Fruit fly (Drosophila melanogaster): ENCODE results near the gene CG34448.

CG34448 gene

DNA sequence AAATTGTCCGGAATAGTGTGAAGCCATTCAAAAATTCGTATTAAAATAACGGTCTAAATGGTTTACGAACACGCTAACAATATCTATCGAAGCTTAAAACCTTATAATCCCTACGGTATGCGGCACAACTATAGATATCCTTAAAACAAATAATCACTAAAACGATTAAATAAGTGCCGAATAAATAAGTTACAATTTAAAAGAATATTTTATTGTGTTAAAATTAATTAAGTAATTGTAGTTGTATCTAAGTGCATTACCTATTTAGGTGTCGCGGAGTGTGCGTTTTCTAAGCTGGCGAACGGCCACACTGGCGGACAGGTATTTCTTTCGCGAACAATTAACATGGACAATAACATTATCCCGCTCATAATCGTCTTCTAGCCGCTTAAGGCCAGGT is 37.0 kb downstream of the CG34448 start, which contains the start of gene Eogt (continued):
- TF ChIP-seq Bgb (GFP tag; IDR thresholded peaks at IDR 0.05; ENCODE audit: partially characterized antibody) (no peak), stc (GFP tag; IDR thresholded peaks at IDR 0.05) (peak; percentile 97), ase (GFP tag; IDR thresholded peaks at IDR 0.05) (peak; percentile 96), CG5245 (GFP tag; optimal IDR thresholded peaks at IDR 0.05) (peak; percentile 85), CG14441 (GFP tag; IDR thresholded peaks at IDR 0.05) (peak; percentile 96), nau (GFP tag; optimal IDR thresholded peaks at IDR 0.05) (no peak), sens (GFP tag) (peak; percentile 97), CG10565 (GFP tag; optimal IDR thresholded peaks at IDR 0.05) (peak; percentile 54), CG13287 (GFP tag; IDR thresholded peaks at IDR 0.05; ENCODE audit: partially characterized antibody) (peak; percentile 52; the same call in 1 of the 2 replicates), Sox102F (GFP tag; optimal IDR thresholded peaks at IDR 0.05) (peak; percentile 94), dm (GFP tag; optimal IDR thresholded peaks at IDR 0.05) (peak; percentile 30), ci (GFP tag; IDR thresholded peaks at IDR 0.05) (peak; percentile 98), run (tag; optimal IDR thresholded peaks at IDR 0.05) (peak; percentile 74), CG10274 (GFP tag; optimal IDR thresholded peaks at IDR 0.05) (peak; percentile 53), unc-4 (GFP tag; IDR thresholded peaks at IDR 0.05; ENCODE audit: partially characterized antibody) (no peak), CG11696 (GFP tag; IDR thresholded peaks at IDR 0.05) (peak; percentile 100), Hr39 (optimal IDR thresholded peaks at IDR 0.05) (no peak), ato (GFP tag; IDR thresholded peaks at IDR 0.05; ENCODE audit: partially characterized antibody) (no peak), Lim3 (GFP tag; IDR thresholded peaks at IDR 0.05) (peak; percentile 84), NK7.1 (GFP tag; optimal IDR thresholded peaks at IDR 0.05) (no peak), org-1 (GFP tag; optimal IDR thresholded peaks at IDR 0.05) (peak; percentile 83), trh (GFP tag; optimal IDR thresholded peaks at IDR 0.05) (peak; percentile 82), CG14014 (GFP tag; IDR thresholded peaks at IDR 0.05) (peak; percentile 97), Lhr (GFP tag; optimal IDR thresholded peaks at IDR 0.05) (peak; percentile 91), Hr78 (GFP tag; optimal IDR thresholded peaks at IDR 0.05) (no peak), btn (GFP tag; optimal IDR thresholded peaks at IDR 0.05) (no peak), CG16779 (GFP tag; IDR thresholded peaks at IDR 0.05) (peak; percentile 84), CG12219 (GFP tag; optimal IDR thresholded peaks at IDR 0.05) (peak; percentile 88), vfl (GFP tag; optimal IDR thresholded peaks at IDR 0.05) (peak; percentile 73), luna (GFP tag; optimal IDR thresholded peaks at IDR 0.05) (no peak), CG6791 (GFP tag; IDR thresholded peaks at IDR 0.05; ENCODE audit: partially characterized antibody) (0 out of 3 replicates have a peak, but pooled peaks have one; percentile 1), Hsf (GFP tag; optimal IDR thresholded peaks at IDR 0.05) (peak; percentile 92), hth (optimal IDR thresholded peaks at IDR 0.05) (no peak), ab (GFP tag; optimal IDR thresholded peaks at IDR 0.05) (peak; percentile 53), Bdp1 (GFP tag; optimal IDR thresholded peaks at IDR 0.05) (peak; percentile 68), CG16863 (GFP tag; optimal IDR thresholded peaks at IDR 0.05) (peak; percentile 55), ttk (GFP tag; IDR thresholded peaks at IDR 0.05) (peak; percentile 97), Camta (GFP tag; optimal IDR thresholded peaks at IDR 0.05) (peak; percentile 69), pum (GFP tag; optimal IDR thresholded peaks at IDR 0.05) (peak; percentile 75), CG14965 (GFP tag; optimal IDR thresholded peaks at IDR 0.05; ENCODE audit: borderline replicate concordance) (no peak), Asciz (GFP tag; optimal IDR thresholded peaks at IDR 0.05) (peak; percentile 69), Rfx (GFP tag; IDR thresholded peaks at IDR 0.05) (peak; percentile 97), sob (GFP tag; IDR thresholded peaks at IDR 0.05) (peak; percentile 96), NFAT (GFP tag; IDR thresholded peaks at IDR 0.05) (peak; percentile 95), CG43689 (GFP tag; IDR thresholded peaks at IDR 0.05) (peak; percentile 89), Dref (GFP tag; IDR thresholded peaks at IDR 0.05) (peak; percentile 39), CG8359 (GFP tag; optimal IDR thresholded peaks at IDR 0.05; ENCODE audit: borderline replicate concordance) (no peak), CG2199 (GFP tag; IDR thresholded peaks at IDR 0.05) (peak; percentile 96), CG12744 (GFP tag; optimal IDR thresholded peaks at IDR 0.05) (peak; percentile 68), CG9797 (GFP tag; optimal IDR thresholded peaks at IDR 0.05) (peak; percentile 75), YL-1 (GFP tag; optimal IDR thresholded peaks at IDR 0.05) (peak; percentile 76), chinmo (GFP tag; IDR thresholded peaks at IDR 0.05; ENCODE audit: partially characterized antibody) (no peak)
